Fruit fly (Drosophila melanogaster): ENCODE results near the gene Nmdar2.

- no peak for TF ChIP-seq Myc (optimal IDR thresholded peaks at IDR 0.05)
- TF ChIP-seq fru (GFP tag; optimal IDR thresholded peaks at IDR 0.05): no peak
- no peak for TF ChIP-seq psq (GFP tag; optimal IDR thresholded peaks at IDR 0.05)
- TF ChIP-seq tai (GFP tag; optimal IDR thresholded peaks at IDR 0.05): no peak
- TF ChIP-seq Hnf4 (GFP tag; optimal IDR thresholded peaks at IDR 0.05): no peak
- no peak for TF ChIP-seq dmrt93B (GFP tag; optimal IDR thresholded peaks at IDR 0.05)
Observed at dm6 chrX:1454837-1455236, 52.8 kb downstream of the Nmdar2 start.
